Worm (Caenorhabditis elegans): Measurements from ENCODE around the gene srh-148.

The srh-148 gene

DNA sequence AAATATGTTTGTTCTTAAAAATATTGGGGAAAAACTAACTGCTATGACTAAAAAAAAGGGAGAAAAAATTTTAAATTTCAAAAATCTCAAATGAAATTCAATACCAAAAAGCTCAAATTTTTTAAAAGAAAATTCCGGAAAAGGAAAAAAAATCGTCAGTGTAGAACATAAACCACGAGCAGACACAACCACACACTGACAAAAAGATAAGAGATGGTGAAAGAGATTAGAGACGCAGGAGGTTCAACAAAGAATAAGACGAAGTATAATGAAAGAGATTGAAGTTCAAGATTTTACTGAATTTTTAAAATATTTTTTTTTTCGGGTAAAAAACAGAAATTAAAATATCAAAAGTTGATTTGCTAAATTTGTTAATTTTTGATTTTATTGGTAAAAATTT is 21.8 kb upstream of the srh-148 start:
- TF ChIP-seq tbx-37 (GFP tag; conservative IDR thresholded peaks at IDR 0.05) (no peak), tra-4 (tag; optimal IDR thresholded peaks at IDR 0.05) (no peak), F13C5.2 (tag; optimal IDR thresholded peaks at IDR 0.05) (no peak), ama-1 (optimal IDR thresholded peaks at IDR 0.05) (no peak), flt-1 (GFP tag; IDR thresholded peaks at IDR 0.05) (no peak), hnd-1 (tag; optimal IDR thresholded peaks at IDR 0.05) (no peak), sea-1 (GFP tag; conservative IDR thresholded peaks at IDR 0.05) (no peak), pes-1 (GFP tag; IDR thresholded peaks at IDR 0.05) (no peak), tbx-11 (GFP tag; IDR thresholded peaks at IDR 0.05) (no peak), hmbx-1 (tag; optimal IDR thresholded peaks at IDR 0.05) (no peak), aly-1 (tag; optimal IDR thresholded peaks at IDR 0.05) (no peak), B0310.2 (tag; optimal IDR thresholded peaks at IDR 0.05) (no peak)

DNA sequence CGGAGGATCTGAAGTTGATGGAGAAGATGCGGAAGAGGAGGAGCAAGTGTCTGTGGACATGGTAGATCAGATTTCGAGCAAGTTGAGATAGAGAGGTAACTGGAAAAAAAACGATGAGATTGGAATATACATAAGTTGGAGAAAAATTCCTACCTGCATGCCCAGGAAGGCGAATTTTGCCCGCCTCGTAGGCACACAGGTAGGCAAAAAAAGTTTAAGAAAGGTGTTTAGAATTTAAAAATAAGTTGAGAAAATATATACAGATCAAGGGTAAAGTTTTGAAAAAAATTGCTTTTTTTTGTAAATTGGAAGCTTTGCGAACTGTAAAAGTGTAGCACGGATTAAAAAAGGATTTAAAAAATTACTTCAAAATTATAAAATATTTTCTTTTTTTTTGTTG is 21.3 kb upstream of the srh-148 start, which contains the start of gene nhr-84:
nhr-84 (minus strand) TSS at position 101 of the 400 bp plus-strand sequence.
- TF ChIP-seq ceh-36 (tag; optimal IDR thresholded peaks at IDR 0.05) (no peak), sea-1 (GFP tag; conservative IDR thresholded peaks at IDR 0.05) (no peak), hnd-1 (tag; optimal IDR thresholded peaks at IDR 0.05) (no peak), scrt-1 (GFP tag; IDR thresholded peaks at IDR 0.05) (no peak), hmbx-1 (tag; optimal IDR thresholded peaks at IDR 0.05) (no peak), tbx-37 (GFP tag; conservative IDR thresholded peaks at IDR 0.05) (no peak), B0310.2 (tag; optimal IDR thresholded peaks at IDR 0.05) (no peak), tra-4 (tag; optimal IDR thresholded peaks at IDR 0.05) (no peak), aly-1 (tag; optimal IDR thresholded peaks at IDR 0.05) (no peak), ets-7 (tag; optimal IDR thresholded peaks at IDR 0.05) (no peak), F13C5.2 (tag; optimal IDR thresholded peaks at IDR 0.05) (no peak), flt-1 (GFP tag; IDR thresholded peaks at IDR 0.05) (no peak), hmg-4 (GFP tag; optimal IDR thresholded peaks at IDR 0.05) (no peak)

DNA sequence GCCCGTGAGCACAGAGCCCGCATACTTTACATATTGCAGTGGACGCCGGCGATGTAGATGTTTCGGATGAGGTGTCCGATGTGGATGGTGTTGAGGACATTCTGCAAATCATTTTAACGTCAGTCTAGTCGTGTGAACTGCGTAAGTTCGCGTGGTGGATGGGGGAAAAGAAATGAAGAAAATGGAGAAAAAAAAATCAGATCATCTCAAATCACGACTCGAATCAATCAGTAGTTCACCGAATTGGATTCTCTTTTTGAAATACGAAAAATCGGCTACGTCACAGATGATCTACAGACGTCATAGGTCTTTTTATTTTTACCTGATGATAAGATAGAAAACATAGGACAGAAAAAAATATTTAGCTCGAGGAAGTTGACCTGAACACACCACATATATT is 18.1 kb upstream of the srh-148 start, which contains the start of gene nhr-102:
nhr-102 (minus strand) TSS at position 101 of the 400 bp plus-strand sequence.
- TF ChIP-seq ama-1 (optimal IDR thresholded peaks at IDR 0.05) (no peak), tbx-11 (GFP tag; IDR thresholded peaks at IDR 0.05) (no peak), scrt-1 (GFP tag; IDR thresholded peaks at IDR 0.05) (no peak), flt-1 (GFP tag; IDR thresholded peaks at IDR 0.05) (no peak), F13C5.2 (tag; optimal IDR thresholded peaks at IDR 0.05) (no peak), ceh-13 (GFP tag; optimal IDR thresholded peaks at IDR 0.05) (no peak), hmg-4 (GFP tag; optimal IDR thresholded peaks at IDR 0.05) (no peak), hmbx-1 (tag; optimal IDR thresholded peaks at IDR 0.05) (no peak), aly-1 (tag; optimal IDR thresholded peaks at IDR 0.05) (no peak), B0310.2 (tag; optimal IDR thresholded peaks at IDR 0.05) (no peak)

DNA sequence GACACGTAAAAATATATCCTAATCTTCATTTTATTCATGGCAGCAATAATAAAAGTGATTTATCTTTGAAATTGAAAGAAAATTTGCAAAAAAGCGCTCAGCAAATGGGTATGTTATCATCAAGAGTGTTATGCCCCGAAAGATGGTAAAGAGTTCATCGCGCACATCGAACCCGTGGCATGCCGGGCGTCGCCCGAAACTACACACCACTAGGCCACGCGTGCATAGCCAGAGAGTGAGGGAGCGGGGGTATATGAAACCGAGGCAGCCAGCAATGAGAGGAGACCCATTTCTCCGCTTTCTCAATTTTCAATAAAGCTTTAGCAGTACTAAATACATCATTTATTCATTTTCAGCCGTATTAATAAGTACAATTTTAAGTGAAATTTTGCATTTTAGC is 15.6 kb upstream of the srh-148 start:
- TF ChIP-seq hnd-1 (tag; optimal IDR thresholded peaks at IDR 0.05) = peak; percentile 96
- TF ChIP-seq tbx-37 (GFP tag; conservative IDR thresholded peaks at IDR 0.05) = peak; percentile 100
- peak; percentile 94 for TF ChIP-seq hmbx-1 (tag; optimal IDR thresholded peaks at IDR 0.05)
- TF ChIP-seq tbx-11 (GFP tag; IDR thresholded peaks at IDR 0.05) = peak; percentile 100
- peak; percentile 99 for TF ChIP-seq hmg-4 (GFP tag; optimal IDR thresholded peaks at IDR 0.05)
- TF ChIP-seq ceh-36 (tag; optimal IDR thresholded peaks at IDR 0.05) = peak; percentile 98
- TF ChIP-seq ceh-13 (GFP tag; optimal IDR thresholded peaks at IDR 0.05) = peak; percentile 99
- TF ChIP-seq sea-1 (GFP tag; conservative IDR thresholded peaks at IDR 0.05) = peak; percentile 99
- TF ChIP-seq B0310.2 (tag; optimal IDR thresholded peaks at IDR 0.05) = peak; percentile 99
- TF ChIP-seq tra-4 (tag; optimal IDR thresholded peaks at IDR 0.05) = peak; percentile 98
- peak; percentile 97 for TF ChIP-seq ets-7 (tag; optimal IDR thresholded peaks at IDR 0.05)
- TF ChIP-seq flt-1 (GFP tag; IDR thresholded peaks at IDR 0.05) = peak; percentile 100
- peak; percentile 99 for TF ChIP-seq aly-1 (tag; optimal IDR thresholded peaks at IDR 0.05)
- TF ChIP-seq scrt-1 (GFP tag; IDR thresholded peaks at IDR 0.05) = peak; percentile 100
- TF ChIP-seq ama-1 (optimal IDR thresholded peaks at IDR 0.05) = no peak
- peak; percentile 99 for TF ChIP-seq pes-1 (GFP tag; IDR thresholded peaks at IDR 0.05)
- peak; percentile 100 for TF ChIP-seq F13C5.2 (tag; optimal IDR thresholded peaks at IDR 0.05)

DNA sequence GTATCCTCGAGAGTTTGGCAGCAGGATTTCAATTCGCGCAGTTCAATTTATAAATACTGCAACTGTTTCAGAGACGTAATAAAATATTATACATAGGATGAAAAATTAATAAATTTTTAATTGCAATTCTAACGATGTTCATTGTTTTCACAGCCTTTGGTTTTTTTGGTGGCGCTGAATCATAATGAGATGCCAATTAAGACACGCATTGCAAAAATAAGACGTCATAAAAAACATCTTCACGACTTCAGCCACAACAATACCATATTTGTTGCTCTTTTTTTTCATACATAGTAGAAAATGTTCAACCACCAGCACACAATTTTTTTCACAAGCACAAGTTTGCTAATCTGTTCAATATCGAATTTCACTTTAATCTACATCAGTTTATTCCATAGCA is 14.1 kb upstream of the srh-148 start, which contains the start of gene str-56:
str-56 (plus strand) TSS at position 301 of the 400 bp plus-strand sequence.
- no peak for TF ChIP-seq ceh-13 (GFP tag; optimal IDR thresholded peaks at IDR 0.05)
- no peak for TF ChIP-seq B0310.2 (tag; optimal IDR thresholded peaks at IDR 0.05)
- TF ChIP-seq aly-1 (tag; optimal IDR thresholded peaks at IDR 0.05) = no peak
- no peak for TF ChIP-seq ets-7 (tag; optimal IDR thresholded peaks at IDR 0.05)
- no peak for TF ChIP-seq tra-4 (tag; optimal IDR thresholded peaks at IDR 0.05)
- no peak for TF ChIP-seq sea-1 (GFP tag; conservative IDR thresholded peaks at IDR 0.05)
- TF ChIP-seq hmbx-1 (tag; optimal IDR thresholded peaks at IDR 0.05) = no peak
- TF ChIP-seq hnd-1 (tag; optimal IDR thresholded peaks at IDR 0.05) = no peak
- TF ChIP-seq ama-1 (optimal IDR thresholded peaks at IDR 0.05) = no peak

DNA sequence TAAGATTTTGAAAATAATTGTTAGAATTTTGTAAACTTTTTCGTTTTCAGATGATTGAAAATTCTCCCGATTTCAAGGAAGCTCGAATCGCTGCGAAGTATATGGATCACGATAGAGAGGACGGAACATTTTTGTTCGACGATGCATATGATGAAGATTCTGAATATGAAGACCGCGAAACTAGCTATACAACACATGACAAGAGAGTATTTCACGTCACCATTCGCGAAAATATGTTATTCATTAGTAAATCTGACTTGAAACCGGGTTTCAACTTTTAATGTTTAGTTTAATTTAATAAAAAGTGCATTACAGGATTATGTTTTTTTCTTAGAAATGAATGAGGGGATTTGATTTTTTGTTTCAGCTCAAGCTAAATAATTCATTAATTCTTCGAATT is 12.2 kb upstream of the srh-148 start, which contains the start of gene str-57:
str-57 (plus strand) TSS at position 301 of the 400 bp plus-strand sequence.
- no peak for TF ChIP-seq tbx-37 (GFP tag; conservative IDR thresholded peaks at IDR 0.05)
- no peak for TF ChIP-seq B0310.2 (tag; optimal IDR thresholded peaks at IDR 0.05)
- no peak for TF ChIP-seq hmbx-1 (tag; optimal IDR thresholded peaks at IDR 0.05)

DNA sequence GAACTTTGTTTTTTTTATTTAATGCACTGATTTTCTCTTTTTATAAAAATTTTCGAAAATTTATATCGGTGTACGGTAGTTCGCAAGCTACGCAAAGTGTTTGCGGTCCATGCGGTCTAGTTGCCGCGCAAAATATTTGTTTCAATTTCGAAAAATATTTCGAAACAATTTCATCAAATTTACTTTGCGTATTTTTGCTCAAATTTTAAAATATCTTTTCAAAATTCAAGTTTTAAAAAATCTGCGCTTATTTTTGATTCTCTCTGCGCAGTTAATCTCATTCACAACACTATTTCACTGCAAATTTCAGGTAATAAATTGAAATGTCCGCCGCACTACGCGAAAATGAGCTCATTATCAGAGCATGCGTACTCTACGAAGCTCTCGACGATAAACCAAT is 9.2 kb upstream of the srh-148 start, which contains the start of gene fbxa-197:
fbxa-197 (plus strand) TSS at position 301 of the 400 bp plus-strand sequence.
- TF ChIP-seq ceh-36 (tag; optimal IDR thresholded peaks at IDR 0.05) = no peak
- TF ChIP-seq hnd-1 (tag; optimal IDR thresholded peaks at IDR 0.05) = no peak
- no peak for TF ChIP-seq tbx-37 (GFP tag; conservative IDR thresholded peaks at IDR 0.05)
- no peak for TF ChIP-seq hmg-4 (GFP tag; optimal IDR thresholded peaks at IDR 0.05)
- no peak for TF ChIP-seq tbx-11 (GFP tag; IDR thresholded peaks at IDR 0.05)
- no peak for TF ChIP-seq B0310.2 (tag; optimal IDR thresholded peaks at IDR 0.05)
- TF ChIP-seq F13C5.2 (tag; optimal IDR thresholded peaks at IDR 0.05) = no peak
- TF ChIP-seq tra-4 (tag; optimal IDR thresholded peaks at IDR 0.05) = no peak

DNA sequence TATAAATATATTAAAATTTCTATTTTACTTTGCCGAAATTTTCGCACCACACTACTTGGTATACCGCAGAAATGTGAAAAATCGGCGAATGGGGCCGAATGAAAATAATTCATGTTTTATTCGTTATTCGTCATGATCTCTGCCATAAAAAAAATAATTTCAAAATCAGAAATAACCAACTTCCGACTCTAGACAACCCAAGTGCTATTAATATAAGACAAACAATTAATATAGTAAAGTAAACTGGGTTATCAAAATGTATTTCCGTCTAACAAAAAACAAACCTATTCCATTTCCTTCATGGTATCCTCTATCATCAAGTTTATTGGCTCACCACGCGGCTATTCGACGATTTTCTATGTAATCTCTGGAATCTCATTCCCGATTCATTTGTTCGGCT is 7.6 kb upstream of the srh-148 start, which contains the start of gene srh-293:
srh-293 (plus strand) TSS at position 301 of the 400 bp plus-strand sequence.
- TF ChIP-seq hmbx-1 (tag; optimal IDR thresholded peaks at IDR 0.05) (no peak), F13C5.2 (tag; optimal IDR thresholded peaks at IDR 0.05) (no peak), ets-7 (tag; optimal IDR thresholded peaks at IDR 0.05) (no peak), flt-1 (GFP tag; IDR thresholded peaks at IDR 0.05) (no peak), tra-4 (tag; optimal IDR thresholded peaks at IDR 0.05) (no peak), ama-1 (optimal IDR thresholded peaks at IDR 0.05) (no peak), pes-1 (GFP tag; IDR thresholded peaks at IDR 0.05) (no peak), sea-1 (GFP tag; conservative IDR thresholded peaks at IDR 0.05) (no peak), hmg-4 (GFP tag; optimal IDR thresholded peaks at IDR 0.05) (no peak), B0310.2 (tag; optimal IDR thresholded peaks at IDR 0.05) (no peak), aly-1 (tag; optimal IDR thresholded peaks at IDR 0.05) (no peak), tbx-11 (GFP tag; IDR thresholded peaks at IDR 0.05) (no peak), scrt-1 (GFP tag; IDR thresholded peaks at IDR 0.05) (no peak), tbx-37 (GFP tag; conservative IDR thresholded peaks at IDR 0.05) (no peak), ceh-36 (tag; optimal IDR thresholded peaks at IDR 0.05) (no peak), ceh-13 (GFP tag; optimal IDR thresholded peaks at IDR 0.05) (no peak), hnd-1 (tag; optimal IDR thresholded peaks at IDR 0.05) (no peak)
